1 fruit fly cellular context compared by ENCODE assay signal in genomic region chr3R:17655040-17655439, dm6.
A peak's percentile ranks its signal among the peaks of the same experiment; 100 is the strongest.
TF ChIP-seq lines count a peak whose summit lies in the region.

No protein-coding gene starts in this region.

TF ChIP-seq in whole organism, embryonic, 481 proteins besides CTCF, POLR2A, EP300 and RAD21 (continued from another document):
- TF ChIP-seq CG16863 (GFP tag; optimal IDR thresholded peaks at IDR 0.05; lab: Kevin White, UChicago) (no peak), CG10366 (GFP tag; IDR thresholded peaks at IDR 0.05; lab: Robert Waterston, UW) (no peak), exex (tag; optimal IDR thresholded peaks at IDR 0.05; lab: Kevin White, UChicago) (no peak), Ets97D (GFP tag; optimal IDR thresholded peaks at IDR 0.05; lab: Kevin White, UChicago) (peak; percentile 96), bab2 (GFP tag; optimal IDR thresholded peaks at IDR 0.05; lab: Kevin White, UChicago) (no peak), Awh (GFP tag; IDR thresholded peaks at IDR 0.05; lab: Robert Waterston, UW) (no peak), CG7963 (GFP tag; IDR thresholded peaks at IDR 0.05; lab: Robert Waterston, UW; ENCODE audit: partially characterized antibody) (no peak), NFAT (GFP tag; IDR thresholded peaks at IDR 0.05; lab: Robert Waterston, UW) (no peak), scrt (GFP tag; optimal IDR thresholded peaks at IDR 0.05; lab: Kevin White, UChicago) (no peak), Adf1 (GFP tag; IDR thresholded peaks at IDR 0.05; lab: Robert Waterston, UW) (no peak), YL-1 (GFP tag; optimal IDR thresholded peaks at IDR 0.05; lab: Kevin White, UChicago) (peak; percentile 9), CG1529 (GFP tag; optimal IDR thresholded peaks at IDR 0.05; lab: Kevin White, UChicago) (peak; percentile 37), CG17912 (GFP tag; optimal IDR thresholded peaks at IDR 0.05; lab: Kevin White, UChicago) (no peak), ase (GFP tag; IDR thresholded peaks at IDR 0.05; lab: Robert Waterston, UW) (no peak), Abd-B (GFP tag; optimal IDR thresholded peaks at IDR 0.05; lab: Kevin White, UChicago) (no peak), odd (GFP tag; optimal IDR thresholded peaks at IDR 0.05; lab: Kevin White, UChicago) (peak; percentile 63), abd-A (tag; optimal IDR thresholded peaks at IDR 0.05; lab: Kevin White, UChicago) (no peak), CG6175 (GFP tag; IDR thresholded peaks at IDR 0.05; lab: Robert Waterston, UW) (no peak), hbn (GFP tag; IDR thresholded peaks at IDR 0.05; lab: Robert Waterston, UW; ENCODE audit: partially characterized antibody) (no peak), grau (tag; optimal IDR thresholded peaks at IDR 0.05; lab: Kevin White, UChicago) (no peak), bbx (GFP tag; IDR thresholded peaks at IDR 0.05; lab: Robert Waterston, UW; ENCODE audit: partially characterized antibody) (no peak), CG10565 (GFP tag; optimal IDR thresholded peaks at IDR 0.05; lab: Kevin White, UChicago) (no peak), CG17328 (GFP tag; IDR thresholded peaks at IDR 0.05; lab: Robert Waterston, UW) (peak; percentile 52), CG9876 (GFP tag; optimal IDR thresholded peaks at IDR 0.05; lab: Kevin White, UChicago) (no peak), tap (tag; optimal IDR thresholded peaks at IDR 0.05; lab: Kevin White, UChicago) (peak; percentile 2), da (GFP tag; optimal IDR thresholded peaks at IDR 0.05; lab: Kevin White, UChicago) (no peak), Hey (tag; optimal IDR thresholded peaks at IDR 0.05; lab: Kevin White, UChicago) (peak; percentile 47), CG16815 (GFP tag; optimal IDR thresholded peaks at IDR 0.05; lab: Kevin White, UChicago) (no peak), lola (GFP tag; optimal IDR thresholded peaks at IDR 0.05; lab: Kevin White, UChicago) (no peak), ind (GFP tag; optimal IDR thresholded peaks at IDR 0.05; lab: Kevin White, UChicago) (no peak), CG33213 (GFP tag; optimal IDR thresholded peaks at IDR 0.05; lab: Kevin White, UChicago) (no peak), MBD-R2 (GFP tag; IDR thresholded peaks at IDR 0.05; lab: Robert Waterston, UW) (no peak), CG3065 (GFP tag; optimal IDR thresholded peaks at IDR 0.05; lab: Kevin White, UChicago) (no peak), usp (GFP tag; optimal IDR thresholded peaks at IDR 0.05; lab: Kevin White, UChicago) (no peak), croc (GFP tag; conservative IDR thresholded peaks at IDR 0.05; lab: Robert Waterston, UW) (no peak), crol (GFP tag; IDR thresholded peaks at IDR 0.05; lab: Robert Waterston, UW) (no peak), otp (GFP tag; IDR thresholded peaks at IDR 0.05; lab: Robert Waterston, UW) (no peak), Nf-YB (GFP tag; optimal IDR thresholded peaks at IDR 0.05; lab: Kevin White, UChicago) (no peak), CG12744 (GFP tag; optimal IDR thresholded peaks at IDR 0.05; lab: Kevin White, UChicago) (peak; percentile 21), NC2β (GFP tag; optimal IDR thresholded peaks at IDR 0.05; lab: Kevin White, UChicago) (no peak)
